Worm (Caenorhabditis elegans) whole organism, early embryonic: ENCODE data around the gene Y42G9A.1.

Experiments used
- B0310.2 ChIP-seq: sonication (generic microtip); optimal IDR thresholded peaks from 2 replicates; lab custom pipeline; 2016; ENCODE audit warnings: mild to moderate bottlenecking, missing genetic modification characterization, missing compliant biosample characterization
- F13C5.2 ChIP-seq: sonication (generic microtip); optimal IDR thresholded peaks from 2 replicates; lab custom pipeline; 2017; ENCODE audit warnings: mild to moderate bottlenecking, missing genetic modification characterization, inconsistent platforms, missing compliant biosample characterization
- aly-1 ChIP-seq: sonication (generic microtip); optimal IDR thresholded peaks from 2 replicates; lab custom pipeline; 2016; ENCODE audit warnings: missing genetic modification characterization, missing compliant biosample characterization
- ama-1 ChIP-seq: fragments of 150-350 bp; optimal IDR thresholded peaks from 2 replicates; lab custom pipeline; 2014
- ceh-13 ChIP-seq: fragments of 200-800 bp; sonication (Bioruptor generic); optimal IDR thresholded peaks from 2 replicates; lab custom pipeline; 2018; ENCODE audit warnings: mild to moderate bottlenecking, missing genetic modification characterization, missing compliant biosample characterization
- ceh-36 ChIP-seq: sonication (generic microtip); optimal IDR thresholded peaks from 2 replicates; lab custom pipeline; 2016; ENCODE audit warnings: missing genetic modification characterization, inconsistent platforms, missing compliant biosample characterization
- ets-7 ChIP-seq: sonication (generic microtip); optimal IDR thresholded peaks from 2 replicates; lab custom pipeline; 2016; ENCODE audit warnings: missing genotype, missing genetic modification characterization, missing compliant biosample characterization
- flt-1 ChIP-seq: fragments of 200-800 bp; sonication (Bioruptor generic); IDR thresholded peaks from 2 replicates; pipeline ENCODE4 v1.3.6; 2022; ENCODE audit warnings: missing genetic modification characterization, missing compliant biosample characterization
- hmbx-1 ChIP-seq: sonication (generic microtip); optimal IDR thresholded peaks from 2 replicates; lab custom pipeline; 2016; ENCODE audit warnings: mild to moderate bottlenecking, missing genetic modification characterization, missing compliant biosample characterization
- hmg-4 ChIP-seq: fragments of 200-800 bp; sonication (Bioruptor generic); optimal IDR thresholded peaks from 2 replicates; lab custom pipeline; 2018; ENCODE audit warnings: mild to moderate bottlenecking, missing genetic modification characterization, missing compliant biosample characterization
- hnd-1 ChIP-seq: sonication (generic microtip); optimal IDR thresholded peaks from 2 replicates; lab custom pipeline; 2016; ENCODE audit warnings: missing genetic modification characterization, missing compliant biosample characterization
- pes-1 ChIP-seq: fragments of 200-800 bp; sonication (Bioruptor generic); IDR thresholded peaks from 2 replicates; pipeline ENCODE4 v1.3.6; 2022; ENCODE audit warnings: missing genetic modification reagents, missing genetic modification characterization, missing compliant biosample characterization
- scrt-1 ChIP-seq: fragments of 200-800 bp; sonication (Bioruptor generic); IDR thresholded peaks from 2 replicates; pipeline ENCODE4 v1.3.6; 2022; ENCODE audit warnings: missing genetic modification characterization, missing compliant biosample characterization
- sea-1 ChIP-seq: fragments of 200-800 bp; sonication (Bioruptor generic); conservative IDR thresholded peaks from 2 replicates; pipeline ENCODE4 v1.3.6; 2022; ENCODE audit warnings: missing genetic modification characterization, missing compliant biosample characterization
- tbx-11 ChIP-seq: fragments of 200-800 bp; sonication (Bioruptor generic); IDR thresholded peaks from 2 replicates; pipeline ENCODE4 v1.3.6; 2022; ENCODE audit warnings: missing genetic modification characterization, missing compliant biosample characterization
- tbx-37 ChIP-seq: fragments of 200-800 bp; sonication (Bioruptor generic); conservative IDR thresholded peaks from 2 replicates; pipeline ENCODE4 v1.3.6; 2022; ENCODE audit warnings: missing genetic modification reagents, missing genetic modification characterization, missing compliant biosample characterization
- tra-4 ChIP-seq: sonication (generic microtip); optimal IDR thresholded peaks from 2 replicates; lab custom pipeline; 2017; ENCODE audit warnings: missing genetic modification characterization, missing compliant biosample characterization

The Y42G9A.1 gene

DNA sequence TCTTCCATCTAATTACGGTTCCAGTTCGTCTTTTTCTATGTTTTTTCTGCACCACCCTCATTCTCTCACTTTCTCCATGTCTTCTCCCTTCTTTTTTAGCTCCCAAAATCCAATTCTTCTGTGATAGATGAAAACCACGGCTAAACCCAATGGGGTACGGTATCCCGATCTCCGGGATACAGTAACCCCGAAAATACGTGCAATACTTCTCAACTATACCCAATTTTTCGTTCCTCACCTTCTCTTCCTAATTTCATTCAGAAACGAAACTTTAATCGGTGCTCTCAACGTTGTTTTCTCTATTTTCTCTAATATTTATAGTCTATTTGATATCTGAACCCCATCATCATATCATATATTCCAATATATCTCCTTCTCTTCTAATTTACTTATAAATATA, 26.1 kb upstream of the Y42G9A.1 start:
- no peak for TF ChIP-seq tra-4 (tag; lab: Kevin White, UChicago)
- no peak for TF ChIP-seq ceh-36 (tag; lab: Kevin White, UChicago)
- no peak for TF ChIP-seq tbx-37 (GFP tag; lab: Robert Waterston, UW)
- TF ChIP-seq hmbx-1 (tag; lab: Kevin White, UChicago): no peak
- TF ChIP-seq tbx-11 (GFP tag; lab: Robert Waterston, UW): no peak
- no peak for TF ChIP-seq ama-1 (lab: Kevin White, UChicago)
- TF ChIP-seq B0310.2: no peak

DNA sequence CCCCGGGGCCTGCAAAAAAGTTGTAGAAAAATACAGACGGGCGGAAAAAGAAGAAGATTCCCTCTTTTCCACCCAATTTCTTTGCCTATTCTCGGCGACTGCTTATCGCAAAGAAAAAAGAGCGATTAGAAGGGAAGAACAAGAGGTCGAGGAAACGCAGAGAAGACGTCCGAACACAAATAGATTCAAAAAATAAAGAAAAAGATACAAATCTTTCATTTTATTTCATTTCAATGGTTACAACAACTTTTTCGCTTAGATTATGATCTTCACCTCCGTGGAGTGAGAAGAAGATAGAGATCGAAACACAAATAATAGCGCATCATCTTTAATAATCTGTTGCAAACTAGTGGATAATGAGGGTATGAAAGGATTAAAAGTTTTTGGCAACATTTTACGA, 17.7 kb upstream of the Y42G9A.1 start:
- TF ChIP-seq ceh-36 (tag; lab: Kevin White, UChicago): no peak
- no peak for TF ChIP-seq scrt-1

DNA sequence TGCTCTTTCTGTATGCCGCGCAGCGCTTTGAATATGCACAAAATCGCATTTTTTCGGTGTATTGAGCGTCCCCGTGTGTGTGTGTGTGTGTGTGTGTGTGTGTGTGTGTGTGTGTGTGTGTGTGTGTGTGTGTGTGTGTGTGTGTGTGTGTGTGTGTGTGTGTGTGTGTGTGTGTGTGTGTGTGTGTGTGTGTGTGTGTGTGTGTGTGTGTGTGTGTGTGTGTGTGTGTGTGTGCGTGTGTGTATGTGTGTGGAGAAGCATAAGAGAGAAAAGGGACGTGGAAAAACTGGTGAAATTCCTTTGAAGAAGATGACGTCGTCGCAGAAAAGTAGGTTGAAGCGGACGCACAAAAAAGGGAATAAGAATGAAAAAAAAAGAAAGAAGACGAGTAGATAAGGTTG, 16.4 kb upstream of the Y42G9A.1 start:
- TF ChIP-seq tbx-11 (GFP tag; lab: Robert Waterston, UW) (0 out of 2 replicates have a peak, but pooled peaks have one; percentile 14), ceh-36 (tag; lab: Kevin White, UChicago) (peak; percentile 39), hmbx-1 (tag; lab: Kevin White, UChicago) (peak; percentile 57), F13C5.2 (tag; lab: Kevin White, UChicago) (peak; percentile 62)

DNA sequence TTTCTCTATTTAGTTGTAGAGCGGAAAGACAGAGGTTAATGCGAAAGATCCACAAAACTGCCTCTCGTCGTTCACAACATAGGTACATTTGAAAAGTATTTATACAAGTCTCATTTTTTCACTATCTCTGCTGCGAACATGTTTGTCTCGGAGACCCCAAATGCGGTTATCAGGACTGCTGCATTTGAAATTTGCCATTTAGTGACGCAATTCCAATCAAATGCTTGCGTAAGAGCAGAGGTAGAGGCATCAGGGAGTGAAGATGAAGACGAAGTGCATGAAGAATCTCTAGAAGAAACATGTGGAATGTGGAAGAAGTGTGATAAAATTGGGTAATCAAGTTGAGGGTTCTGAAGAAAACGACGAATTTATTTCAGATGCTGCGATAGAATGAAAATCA, 15.7 kb upstream of the Y42G9A.1 start:
- no peak for TF ChIP-seq tra-4 (tag; lab: Kevin White, UChicago)

DNA sequence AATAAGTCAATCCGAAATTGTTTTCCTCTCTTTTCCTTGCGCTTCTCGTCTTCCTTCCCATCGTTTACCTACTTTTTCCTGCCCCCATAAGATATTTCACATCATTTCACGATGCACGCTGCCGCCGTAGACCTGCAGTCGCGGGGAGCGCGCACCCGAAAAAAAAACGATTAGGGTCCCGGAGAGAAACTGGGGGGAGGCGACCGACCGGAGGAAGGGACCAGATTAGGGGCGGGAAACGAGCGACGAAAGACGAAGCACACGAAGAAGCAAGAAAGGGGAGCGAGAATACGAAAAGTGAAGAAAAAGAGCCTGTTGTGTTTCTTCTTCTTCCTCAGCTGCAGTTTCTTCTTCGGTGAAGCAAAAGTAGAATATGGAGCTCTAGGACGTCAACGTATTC, 14.6 kb upstream of the Y42G9A.1 start:
- TF ChIP-seq flt-1 (no peak), ceh-36 (tag; lab: Kevin White, UChicago) (no peak), sea-1 (0 out of 2 replicates have a peak, but pooled peaks have one; percentile 16), tbx-11 (GFP tag; lab: Robert Waterston, UW) (no peak), hmg-4 (peak; percentile 22), scrt-1 (no peak)

DNA sequence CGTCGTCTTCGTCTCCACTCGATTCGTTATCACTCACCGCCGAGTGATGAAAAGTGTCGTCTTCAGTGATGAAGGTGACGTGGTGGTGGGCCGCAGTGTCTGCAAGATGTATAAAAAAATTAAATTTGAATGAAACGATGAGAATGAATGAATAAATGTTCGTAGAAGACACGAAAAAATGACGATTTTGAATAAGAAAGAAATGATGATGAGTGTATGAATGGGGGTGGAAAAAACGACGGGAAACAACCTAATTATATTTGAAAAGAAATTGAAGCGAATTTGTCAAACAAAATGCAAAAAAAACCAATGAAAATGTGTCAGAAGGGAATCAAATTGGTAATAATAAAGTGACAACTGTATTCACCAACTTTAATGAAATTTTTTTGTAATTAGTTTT, 13.6 kb upstream of the Y42G9A.1 start, which contains the start of gene mvk-1:
Gene mvk-1, minus strand, starts transcription at position 101 of the 400 bp plus-strand sequence.
- TF ChIP-seq ets-7 (tag; lab: Kevin White, UChicago) (no peak), F13C5.2 (tag; lab: Kevin White, UChicago) (no peak), tbx-37 (GFP tag; lab: Robert Waterston, UW) (no peak), hnd-1 (no peak), aly-1 (no peak), ceh-36 (tag; lab: Kevin White, UChicago) (no peak), hmg-4 (no peak), scrt-1 (no peak), hmbx-1 (tag; lab: Kevin White, UChicago) (no peak), ceh-13 (no peak), pes-1 (GFP tag; lab: Robert Waterston, UW) (no peak), tra-4 (tag; lab: Kevin White, UChicago) (no peak), B0310.2 (no peak), tbx-11 (GFP tag; lab: Robert Waterston, UW) (no peak), ama-1 (lab: Kevin White, UChicago) (no peak), flt-1 (no peak), sea-1 (no peak)

DNA sequence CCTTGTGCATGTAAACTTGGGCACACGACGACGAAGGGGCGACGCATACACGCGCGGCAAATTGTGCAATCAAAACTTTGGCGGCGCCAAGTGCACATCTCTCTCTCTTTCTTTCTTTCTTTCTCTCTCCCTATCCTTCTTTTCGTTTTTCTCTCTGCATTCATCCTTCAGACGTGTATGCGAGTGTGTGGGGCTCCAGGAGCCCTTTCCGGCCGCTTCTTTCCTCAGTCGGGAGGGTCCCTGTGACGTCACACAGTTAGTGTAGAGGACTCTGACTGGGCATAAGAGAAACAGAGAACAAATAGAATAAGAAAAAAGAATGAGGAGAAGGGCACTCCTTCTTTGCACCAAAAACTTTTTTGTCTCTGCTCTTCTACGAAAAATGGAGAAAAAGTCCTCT, 12.3 kb upstream of the Y42G9A.1 start:
- TF ChIP-seq pes-1 (GFP tag; lab: Robert Waterston, UW) (0 out of 2 replicates have a peak, but pooled peaks have one; percentile 45), ama-1 (lab: Kevin White, UChicago) (no peak), tra-4 (tag; lab: Kevin White, UChicago) (no peak), tbx-37 (GFP tag; lab: Robert Waterston, UW) (no peak), ceh-36 (tag; lab: Kevin White, UChicago) (no peak), F13C5.2 (tag; lab: Kevin White, UChicago) (no peak), sea-1 (no peak), tbx-11 (GFP tag; lab: Robert Waterston, UW) (no peak), aly-1 (no peak)

DNA sequence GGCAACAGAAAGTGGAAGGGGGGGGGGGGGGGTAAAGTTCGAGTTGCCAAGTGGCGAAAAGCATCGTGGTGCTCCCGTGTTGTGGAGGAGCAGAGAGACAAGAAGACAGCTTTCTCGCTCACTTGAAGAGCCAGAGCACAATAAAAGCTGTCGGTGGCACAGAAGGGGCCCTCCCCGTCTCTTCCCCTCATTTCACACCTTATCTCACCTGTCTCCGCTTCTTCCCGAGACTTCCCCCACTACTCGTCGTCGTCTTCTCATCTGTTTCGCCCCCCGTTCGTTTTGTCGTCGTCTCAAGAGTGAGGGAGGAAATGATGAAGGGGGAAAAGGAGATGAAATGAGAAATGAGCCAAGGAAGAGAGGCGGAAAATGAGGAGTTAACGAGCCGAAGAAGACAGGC, 11.3 kb upstream of the Y42G9A.1 start:
- TF ChIP-seq hnd-1: no peak
- peak; percentile 59 for TF ChIP-seq hmg-4
- TF ChIP-seq tbx-37 (GFP tag; lab: Robert Waterston, UW): no peak
- no peak for TF ChIP-seq ets-7 (tag; lab: Kevin White, UChicago)
- peak; percentile 47 for TF ChIP-seq ceh-36 (tag; lab: Kevin White, UChicago)
- TF ChIP-seq B0310.2: no peak
- peak; percentile 23 for TF ChIP-seq aly-1

DNA sequence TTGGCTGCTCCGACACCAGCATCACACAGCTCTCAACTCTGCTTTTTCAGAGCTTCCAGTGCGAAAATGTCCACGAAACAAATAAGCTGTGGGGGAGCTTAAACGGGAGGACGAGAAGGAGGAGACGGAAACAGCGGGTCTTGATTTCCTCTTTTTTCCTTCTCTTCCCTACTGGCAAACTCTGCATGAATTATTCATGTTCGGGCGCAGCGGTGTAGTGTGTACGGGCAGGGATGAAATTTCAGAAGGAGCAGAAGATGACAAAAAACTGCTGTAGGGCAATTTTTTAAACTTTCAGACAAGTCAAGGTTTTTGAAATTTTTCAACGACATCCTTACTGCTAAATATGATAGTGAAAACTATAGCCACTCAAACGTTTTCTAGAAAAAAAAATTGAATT, 10.4 kb upstream of the Y42G9A.1 start:
- TF ChIP-seq ama-1 (lab: Kevin White, UChicago) (no peak), pes-1 (GFP tag; lab: Robert Waterston, UW) (no peak), scrt-1 (no peak), hmbx-1 (tag; lab: Kevin White, UChicago) (no peak)
